Fruit fly (Drosophila melanogaster): ENCODE measurements around the gene Blos2.

The Blos2 gene

dm6 chr3L:11093046-11093520 lies 31.7 kb downstream of the Blos2 start, which contains the start of gene JIL-1 (continued):
- TF ChIP-seq onecut (GFP tag; IDR thresholded peaks at IDR 0.05) = peak; percentile 56
- peak; percentile 29 for TF ChIP-seq Sox100B (GFP tag; optimal IDR thresholded peaks at IDR 0.05)
- TF ChIP-seq peb (GFP tag; IDR thresholded peaks at IDR 0.05) = peak; percentile 33
- no peak for TF ChIP-seq CG17612 (GFP tag; IDR thresholded peaks at IDR 0.05)
- TF ChIP-seq NFAT (GFP tag; IDR thresholded peaks at IDR 0.05) = peak; percentile 92
- TF ChIP-seq CG7987 (GFP tag; optimal IDR thresholded peaks at IDR 0.05) = peak; percentile 2
- peak; percentile 77 for TF ChIP-seq hb (GFP tag; IDR thresholded peaks at IDR 0.05; ENCODE audit: partially characterized antibody)
- peak; percentile 51 for TF ChIP-seq lbe (GFP tag; optimal IDR thresholded peaks at IDR 0.05)
- TF ChIP-seq corto (GFP tag; optimal IDR thresholded peaks at IDR 0.05) = no peak
- peak; percentile 20; the same call in 1 of the 3 replicates for TF ChIP-seq CG11560 (tag; IDR thresholded peaks at IDR 0.05)
- TF ChIP-seq Taf1 (GFP tag; IDR thresholded peaks at IDR 0.05) = peak; percentile 45; the same call in 1 of the 2 replicates
- TF ChIP-seq sens (GFP tag) = peak; percentile 84
- no peak for TF ChIP-seq Six4 (GFP tag; optimal IDR thresholded peaks at IDR 0.05)
- TF ChIP-seq CG14050 (GFP tag; IDR thresholded peaks at IDR 0.05) = peak; percentile 66; the same call in 2 of the 3 replicates
- peak; percentile 26 for TF ChIP-seq Abd-B (GFP tag; optimal IDR thresholded peaks at IDR 0.05)
- TF ChIP-seq tna (GFP tag; IDR thresholded peaks at IDR 0.05; ENCODE audit: partially characterized antibody) = peak; percentile 73
- TF ChIP-seq CG10462 (GFP tag; optimal IDR thresholded peaks at IDR 0.05) = no peak
- TF ChIP-seq CG11696 (GFP tag; IDR thresholded peaks at IDR 0.05) = no peak
- no peak for TF ChIP-seq run (tag; optimal IDR thresholded peaks at IDR 0.05)
- TF ChIP-seq HLHmδ (GFP tag; optimal IDR thresholded peaks at IDR 0.05) = peak; percentile 10
- no peak for TF ChIP-seq Optix (GFP tag; IDR thresholded peaks at IDR 0.05)
- peak; percentile 96 for TF ChIP-seq CG10267 (tag; optimal IDR thresholded peaks at IDR 0.05)
- peak; percentile 91 for TF ChIP-seq CG6791 (GFP tag; IDR thresholded peaks at IDR 0.05; ENCODE audit: partially characterized antibody)
- TF ChIP-seq sim (GFP tag; IDR thresholded peaks at IDR 0.05) = no peak
- peak; percentile 44 for TF ChIP-seq CG17385 (GFP tag; optimal IDR thresholded peaks at IDR 0.05)
- no peak for TF ChIP-seq CG14965 (GFP tag; optimal IDR thresholded peaks at IDR 0.05; ENCODE audit: borderline replicate concordance)
- peak; percentile 56 for TF ChIP-seq CG10959 (GFP tag; IDR thresholded peaks at IDR 0.05)
- TF ChIP-seq tin (GFP tag; optimal IDR thresholded peaks at IDR 0.05) = peak; percentile 61
- no peak for TF ChIP-seq wek (GFP tag; optimal IDR thresholded peaks at IDR 0.05)
- TF ChIP-seq CG7271 (tag; optimal IDR thresholded peaks at IDR 0.05) = no peak
- 0 out of 2 replicates have a peak, but pooled peaks have one; percentile 29 for TF ChIP-seq CG32767 (GFP tag; IDR thresholded peaks at IDR 0.05)
- TF ChIP-seq seq (GFP tag; IDR thresholded peaks at IDR 0.05) = no peak
- TF ChIP-seq CG17802 (tag; optimal IDR thresholded peaks at IDR 0.05) = peak; percentile 36
- no peak for TF ChIP-seq ac (GFP tag; optimal IDR thresholded peaks at IDR 0.05)
- TF ChIP-seq Trl (optimal IDR thresholded peaks at IDR 0.05) = no peak
- TF ChIP-seq Trl (GFP tag; optimal IDR thresholded peaks at IDR 0.05) = no peak
- no peak for TF ChIP-seq Gsc (GFP tag; IDR thresholded peaks at IDR 0.05)
- TF ChIP-seq kah (GFP tag; optimal IDR thresholded peaks at IDR 0.05) = no peak
- TF ChIP-seq bigmax (GFP tag; optimal IDR thresholded peaks at IDR 0.05) = no peak
- TF ChIP-seq Adf1 (GFP tag; IDR thresholded peaks at IDR 0.05) = peak; percentile 55; the same call in 1 of the 2 replicates
- TF ChIP-seq TFAM (GFP tag; optimal IDR thresholded peaks at IDR 0.05) = no peak
- peak; percentile 2 to 20 for TF ChIP-seq chif (GFP tag; optimal IDR thresholded peaks at IDR 0.05)
- TF ChIP-seq BEAF-32 (GFP tag; optimal IDR thresholded peaks at IDR 0.05) = peak; percentile 89
- TF ChIP-seq CG1647 (GFP tag; optimal IDR thresholded peaks at IDR 0.05) = no peak
- peak; percentile 65 for TF ChIP-seq Hr3 (GFP tag; optimal IDR thresholded peaks at IDR 0.05)
- peak; percentile 79 for TF ChIP-seq mld (GFP tag; IDR thresholded peaks at IDR 0.05; ENCODE audit: partially characterized antibody)
- no peak for TF ChIP-seq btn (GFP tag; optimal IDR thresholded peaks at IDR 0.05)
- peak; percentile 83 for TF ChIP-seq CG34224 (GFP tag; IDR thresholded peaks at IDR 0.05; ENCODE audit: partially characterized antibody)
- peak; percentile 67 for TF ChIP-seq Max (GFP tag; optimal IDR thresholded peaks at IDR 0.05)
- peak; percentile 88 for TF ChIP-seq Scr (GFP tag; IDR thresholded peaks at IDR 0.05; ENCODE audit: partially characterized antibody)
- TF ChIP-seq danr (GFP tag; IDR thresholded peaks at IDR 0.05) = no peak
